Worm (Caenorhabditis elegans): ENCODE measurements around the gene W05H9.2.

The W05H9.2 gene

DNA sequence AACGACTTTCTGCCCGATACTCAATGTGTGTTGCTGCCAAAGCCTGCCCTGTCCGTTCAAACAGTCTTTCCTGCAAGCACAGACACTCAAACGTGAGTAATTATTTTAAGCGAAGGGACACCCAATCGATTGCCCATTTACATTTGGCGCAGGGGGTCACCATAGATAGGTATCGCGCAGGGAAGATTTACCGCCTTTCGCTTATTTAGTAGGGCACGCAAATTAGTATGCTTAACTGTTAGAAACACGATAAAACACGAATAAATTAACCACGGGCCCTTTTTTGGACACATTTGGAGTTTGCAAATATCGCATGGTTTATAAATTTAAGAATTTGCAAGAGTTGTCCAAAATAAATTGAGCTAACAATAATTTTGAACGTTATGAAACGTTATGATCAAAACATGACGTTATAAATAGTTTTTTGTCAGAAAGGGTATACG lies 29.6 kb downstream of the W05H9.2 start (continued):
- peak; percentile 89 for TF ChIP-seq sea-2 (GFP tag; IDR thresholded peaks at IDR 0.05)
- TF ChIP-seq B0261.1 (tag; optimal IDR thresholded peaks at IDR 0.05): peak; percentile 64
- peak; percentile 88 for TF ChIP-seq ceh-79 (tag; optimal IDR thresholded peaks at IDR 0.05)
- peak; percentile 98 for TF ChIP-seq F10E7.11 (tag; optimal IDR thresholded peaks at IDR 0.05)
- TF ChIP-seq attf-6 (GFP tag; IDR thresholded peaks at IDR 0.05): 0 out of 2 replicates have a peak, but pooled peaks have one; percentile 54
- TF ChIP-seq ztf-6 (GFP tag; IDR thresholded peaks at IDR 0.05): peak; percentile 88
- TF ChIP-seq F37B4.10 (GFP tag; IDR thresholded peaks at IDR 0.05): peak; percentile 97
- peak; percentile 99 for TF ChIP-seq cebp-2 (GFP tag; IDR thresholded peaks at IDR 0.05)
- TF ChIP-seq F22D6.2 (tag; optimal IDR thresholded peaks at IDR 0.05): peak; percentile 97
- TF ChIP-seq ZK185.1 (tag; optimal IDR thresholded peaks at IDR 0.05; ENCODE audit: poor library complexity, severe bottlenecking): peak; percentile 99
- peak; percentile 91 for TF ChIP-seq akir-1 (GFP tag; optimal IDR thresholded peaks at IDR 0.05)
- TF ChIP-seq lin-54 (GFP tag; optimal IDR thresholded peaks at IDR 0.05): peak; percentile 93
- peak; percentile 99 for TF ChIP-seq somi-1 (GFP tag; optimal IDR thresholded peaks at IDR 0.05)
- TF ChIP-seq pbrm-1 (GFP tag; IDR thresholded peaks at IDR 0.05): peak; percentile 96
- no peak for TF ChIP-seq efl-1 (GFP tag; optimal IDR thresholded peaks at IDR 0.05)
- TF ChIP-seq madf-10 (tag; optimal IDR thresholded peaks at IDR 0.05): peak; percentile 97
- TF ChIP-seq lag-1 (GFP tag; IDR thresholded peaks at IDR 0.05): peak; percentile 92; the same call in 1 of the 2 replicates
- TF ChIP-seq nhr-90 (tag; optimal IDR thresholded peaks at IDR 0.05): peak; percentile 98
- peak; percentile 17 for TF ChIP-seq rpc-1 (optimal IDR thresholded peaks at IDR 0.05)
- no peak for TF ChIP-seq rpc-1 (tag; optimal IDR thresholded peaks at IDR 0.05)
- TF ChIP-seq xnd-1 (tag; optimal IDR thresholded peaks at IDR 0.05): no peak
- no peak for TF ChIP-seq lsy-27 (tag; optimal IDR thresholded peaks at IDR 0.05; ENCODE audit: borderline replicate concordance, insufficient read depth)
- TF ChIP-seq ztf-3 (GFP tag; optimal IDR thresholded peaks at IDR 0.05): peak; percentile 97
- TF ChIP-seq F57C9.4 (tag; optimal IDR thresholded peaks at IDR 0.05): peak; percentile 69
- TF ChIP-seq nfyb-1 (GFP tag; IDR thresholded peaks at IDR 0.05): peak; percentile 98
- peak; percentile 58 for TF ChIP-seq unc-62 (GFP tag; optimal IDR thresholded peaks at IDR 0.05)
- TF ChIP-seq F49E8.2 (tag; optimal IDR thresholded peaks at IDR 0.05; ENCODE audit: insufficient read depth): peak; percentile 30
- no peak for TF ChIP-seq mxl-1 (tag; optimal IDR thresholded peaks at IDR 0.05)
- TF ChIP-seq Y53F4B.3 (GFP tag; IDR thresholded peaks at IDR 0.05): no peak
- TF ChIP-seq sdz-38 (tag; optimal IDR thresholded peaks at IDR 0.05): peak; percentile 21
- TF ChIP-seq tlf-1 (GFP tag; optimal IDR thresholded peaks at IDR 0.05): peak; percentile 99
- TF ChIP-seq let-526 (GFP tag; IDR thresholded peaks at IDR 0.05): peak; percentile 94
- no peak for TF ChIP-seq madf-6 (GFP tag; IDR thresholded peaks at IDR 0.05)
- peak; percentile 89 for TF ChIP-seq athp-1 (tag; optimal IDR thresholded peaks at IDR 0.05)
- TF ChIP-seq T07F8.4 (tag; optimal IDR thresholded peaks at IDR 0.05): peak; percentile 96
- TF ChIP-seq let-607 (tag; optimal IDR thresholded peaks at IDR 0.05): peak; percentile 80 to 95
- peak; percentile 100 for TF ChIP-seq Y56A3A.18 (GFP tag; IDR thresholded peaks at IDR 0.05)
- TF ChIP-seq T26A5.8 (tag; optimal IDR thresholded peaks at IDR 0.05): peak; percentile 55
- peak; percentile 94 for TF ChIP-seq C17E4.6 (GFP tag; IDR thresholded peaks at IDR 0.05)
- peak; percentile 61 for TF ChIP-seq egrh-3 (GFP tag; IDR thresholded peaks at IDR 0.05)
- peak; percentile 81 for TF ChIP-seq ceh-100 (GFP tag; IDR thresholded peaks at IDR 0.05)
- no peak for TF ChIP-seq ztf-28 (GFP tag; IDR thresholded peaks at IDR 0.05)
- TF ChIP-seq tbp1 (GFP tag; optimal IDR thresholded peaks at IDR 0.05): peak; percentile 81
- TF ChIP-seq pha-4 (tag; optimal IDR thresholded peaks at IDR 0.05): peak; percentile 98
- TF ChIP-seq ztf-26 (tag; optimal IDR thresholded peaks at IDR 0.05): peak; percentile 100
- TF ChIP-seq snpc-1.1 (tag; optimal IDR thresholded peaks at IDR 0.05; ENCODE audit: insufficient read depth): no peak
- 0 out of 2 replicates have a peak, but pooled peaks have one; percentile 58 for TF ChIP-seq ztf-25 (GFP tag; IDR thresholded peaks at IDR 0.05)
- TF ChIP-seq madf-8 (GFP tag; conservative IDR thresholded peaks at IDR 0.05): no peak
- peak; percentile 17 to 66 for TF ChIP-seq rec-8 (tag; optimal IDR thresholded peaks at IDR 0.05)

Data from whole organism, young adult.